Fruit fly (Drosophila melanogaster) whole organism, embryonic: ENCODE results near the gene zetaCOP.

Experiments
- CG10274 ChIP-seq: fragments of 200-800 bp; sonication (Bioruptor generic); optimal IDR thresholded peaks from 3 replicates; lab custom pipeline; 2017; ENCODE audit warnings: missing biosample characterization, mild to moderate bottlenecking, missing genetic modification characterization
- Lhr ChIP-seq: fragments of 200-800 bp; sonication (Bioruptor generic); optimal IDR thresholded peaks from 3 replicates; lab custom pipeline; 2017; ENCODE audit warnings: mild to moderate bottlenecking, missing biosample characterization, missing genetic modification reagents, missing genetic modification characterization
- NC2α ChIP-seq: fragments of 200-800 bp; sonication (Bioruptor generic); optimal IDR thresholded peaks from 2 replicates; lab custom pipeline; 2016; ENCODE audit warnings: missing biosample characterization, missing genetic modification characterization
- sisA ChIP-seq: fragments of 200-800 bp; sonication (Bioruptor generic); IDR thresholded peaks from 2 replicates; pipeline ENCODE4 v1.3.6; 2022; ENCODE audit warnings: missing biosample characterization, missing genetic modification characterization

DNA sequence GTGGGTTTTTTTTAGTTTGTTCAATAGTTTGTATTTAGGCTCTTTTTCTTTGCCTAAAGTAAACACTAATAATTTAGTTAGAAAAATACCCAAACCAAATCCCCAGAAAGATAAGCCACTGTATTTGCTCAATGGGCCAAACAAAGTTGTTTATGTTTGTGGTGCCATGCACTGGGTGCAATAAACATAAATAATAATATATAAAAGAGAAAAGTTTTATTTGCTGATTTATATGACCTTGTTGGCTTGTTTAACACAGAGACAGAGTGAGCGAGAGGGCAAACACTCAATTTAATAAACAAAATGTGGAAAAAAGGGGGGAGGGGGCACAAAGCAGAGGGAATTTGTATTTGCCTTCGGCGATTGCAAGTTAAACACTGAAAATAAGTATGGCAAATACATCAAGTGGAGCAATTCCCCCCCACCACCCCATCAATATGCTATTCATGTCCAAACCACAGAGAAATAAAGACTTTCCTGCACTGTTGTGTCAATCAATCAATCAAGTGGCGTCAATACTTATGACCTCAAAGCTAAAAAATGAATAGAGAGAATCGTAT, 32.8 kb downstream of the zetaCOP start:
- TF ChIP-seq Lhr (peak; percentile 38), sisA (no peak), NC2α (no peak), CG10274 (GFP tag; lab: Kevin White, UChicago) (no peak)
